Worm (Caenorhabditis elegans) whole organism, mixed stage, embryonic: ENCODE results near the gene scl-11.

Source experiments
- M03D4.4 ChIP-seq: sonication (generic microtip); optimal IDR thresholded peaks from 2 replicates; lab custom pipeline; 2017; ENCODE audit warnings: mild to moderate bottlenecking, missing genetic modification characterization, missing compliant biosample characterization
- blmp-1 ChIP-seq: fragments of 150-350 bp; optimal IDR thresholded peaks from 2 replicates; lab custom pipeline; 2014; ENCODE audit warnings: missing biosample characterization, missing genetic modification characterization
- ces-1 ChIP-seq: fragments of 150-350 bp; optimal IDR thresholded peaks from 2 replicates; lab custom pipeline; 2014; ENCODE audit warnings: missing biosample characterization, missing genetic modification reagents, missing genetic modification characterization
- lin-13 ChIP-seq: fragments of 150-350 bp; optimal IDR thresholded peaks from 2 replicates; lab custom pipeline; 2014; ENCODE audit warnings: missing biosample characterization, missing genetic modification characterization
- lsy-2 ChIP-seq: fragments of 150-350 bp; optimal IDR thresholded peaks from 2 replicates; lab custom pipeline; 2014; ENCODE audit warnings: missing biosample characterization, missing genetic modification characterization
- mep-1 ChIP-seq: fragments of 150-350 bp; optimal IDR thresholded peaks from 2 replicates; lab custom pipeline; 2017; ENCODE audit warnings: missing biosample characterization, missing genetic modification reagents, missing genetic modification characterization, inconsistent platforms
- nhr-28 ChIP-seq: fragments of 150-350 bp; optimal IDR thresholded peaks from 2 replicates; lab custom pipeline; 2014; ENCODE audit warnings: missing biosample characterization, missing genetic modification characterization
- snpc-4 ChIP-seq: fragments of 150-350 bp; optimal IDR thresholded peaks from 2 replicates; lab custom pipeline; 2014; ENCODE audit warnings: missing biosample characterization, missing genetic modification characterization
- sptf-1 ChIP-seq: sonication (generic microtip); optimal IDR thresholded peaks from 2 replicates; lab custom pipeline; 2017; ENCODE audit warnings: mild to moderate bottlenecking, missing genetic modification characterization, moderate library complexity, missing compliant biosample characterization
- unc-39 ChIP-seq: fragments of 150-350 bp; optimal IDR thresholded peaks from 2 replicates; lab custom pipeline; 2014; ENCODE audit warnings: missing biosample characterization, missing genetic modification characterization
- ztf-11 ChIP-seq: fragments of 150-350 bp; optimal IDR thresholded peaks from 2 replicates; lab custom pipeline; 2014; ENCODE audit warnings: missing biosample characterization, missing genetic modification characterization

DNA sequence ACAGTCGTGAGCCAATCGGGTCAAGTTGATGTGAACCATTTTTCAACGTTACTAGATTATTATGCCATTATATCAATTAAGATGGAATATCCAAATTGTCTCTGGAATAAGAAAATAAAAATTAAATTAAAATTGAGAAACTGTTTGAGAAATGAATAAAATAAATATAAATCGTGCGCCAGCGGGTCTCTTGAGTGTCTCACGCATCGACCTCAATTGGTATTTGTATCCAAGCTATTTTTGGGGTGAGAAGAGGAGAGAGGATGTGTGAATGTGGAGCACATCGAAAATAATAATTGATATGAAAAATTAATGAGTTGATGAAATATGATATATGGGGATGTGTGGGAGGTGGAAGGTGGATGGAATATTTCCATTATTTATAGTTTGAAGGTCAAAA lies 12.3 kb upstream of the scl-11 start, which contains the start of gene F49E11.2:
- no peak for TF ChIP-seq lsy-2 (tag; lab: Kevin White, UChicago)
- TF ChIP-seq snpc-4 (tag; lab: Kevin White, UChicago): no peak
- no peak for TF ChIP-seq mep-1 (tag; lab: Kevin White, UChicago)
- TF ChIP-seq ces-1 (GFP tag; lab: Kevin White, UChicago): no peak
- no peak for TF ChIP-seq M03D4.4
- TF ChIP-seq blmp-1 (tag; lab: Kevin White, UChicago): no peak
- no peak for TF ChIP-seq unc-39 (tag; lab: Kevin White, UChicago)
- TF ChIP-seq nhr-28 (tag; lab: Kevin White, UChicago): no peak
- TF ChIP-seq ztf-11 (tag; lab: Kevin White, UChicago): no peak
- no peak for TF ChIP-seq sptf-1 (tag; lab: Kevin White, UChicago)
- TF ChIP-seq lin-13 (tag; lab: Kevin White, UChicago): no peak
